Worm (Caenorhabditis elegans) whole organism, L3 larva: ENCODE data around the gene snt-1.

Experiments
- R02D3.7 ChIP-seq: fragments of 150-350 bp; optimal IDR thresholded peaks from 2 replicates; lab custom pipeline; 2014; ENCODE audit warnings: missing biosample characterization, missing genetic modification characterization
- ceh-28 ChIP-seq: fragments of 150-350 bp; optimal IDR thresholded peaks from 2 replicates; lab custom pipeline; 2014; ENCODE audit warnings: missing biosample characterization, missing genetic modification reagents, missing genetic modification characterization
- ceh-82 ChIP-seq: fragments of 150-350 bp; optimal IDR thresholded peaks from 2 replicates; lab custom pipeline; 2014; ENCODE audit warnings: missing biosample characterization, missing genetic modification characterization
- daf-12 ChIP-seq: fragments of 150-350 bp; optimal IDR thresholded peaks from 2 replicates; lab custom pipeline; 2014; ENCODE audit warnings: missing biosample characterization, missing genetic modification reagents, missing genetic modification characterization
- egl-27 ChIP-seq: sonication (generic microtip); optimal IDR thresholded peaks from 4 replicates; lab custom pipeline; 2017; ENCODE audit warnings: missing biosample characterization, missing genetic modification reagents, missing genetic modification characterization
- egl-5 ChIP-seq: fragments of 150-350 bp; optimal IDR thresholded peaks from 2 replicates; lab custom pipeline; 2017; ENCODE audit warnings: missing biosample characterization, missing genetic modification reagents, missing genetic modification characterization, inconsistent platforms
- elt-1 ChIP-seq: fragments of 150-350 bp; optimal IDR thresholded peaks from 2 replicates; lab custom pipeline; 2014; ENCODE audit warnings: missing biosample characterization, missing genetic modification characterization
- elt-3 ChIP-seq, 3 experiments: fragments of 150-350 bp in 1 of 3; sonication (generic microtip) in 2 of 3; optimal IDR thresholded peaks; 2 replicates in 2 of 3; 4 replicates in 1 of 3; lab custom pipeline; 2014 to 2017; ENCODE audit warnings: missing biosample characterization in 3 of 3, missing genetic modification characterization in 3 of 3
- eor-1 ChIP-seq, 2 experiments: fragments of 150-350 bp; optimal IDR thresholded peaks; 2 replicates each; lab custom pipeline; 2014 to 2018; ENCODE audit warnings: missing biosample characterization in 2 of 2, missing genetic modification characterization in 2 of 2
- fkh-10 ChIP-seq: sonication (generic microtip); optimal IDR thresholded peaks from 2 replicates; lab custom pipeline; 2017; ENCODE audit warnings: missing biosample characterization, missing genetic modification reagents, missing genetic modification characterization
- fkh-2 ChIP-seq: fragments of 150-350 bp; optimal IDR thresholded peaks from 2 replicates; lab custom pipeline; 2014; ENCODE audit warnings: missing biosample characterization, missing genetic modification reagents, missing genetic modification characterization
- hmg-11 ChIP-seq: sonication (generic microtip); optimal IDR thresholded peaks from 2 replicates; lab custom pipeline; 2016; ENCODE audit warnings: missing genetic modification characterization, missing compliant biosample characterization
- jun-1 ChIP-seq: fragments of 150-350 bp; optimal IDR thresholded peaks from 2 replicates; lab custom pipeline; 2014; ENCODE audit warnings: missing biosample characterization, missing genetic modification reagents, missing genetic modification characterization
- lin-15B ChIP-seq: fragments of 150-350 bp; optimal IDR thresholded peaks from 2 replicates; lab custom pipeline; 2014; ENCODE audit warnings: missing biosample characterization, missing genetic modification characterization
- lin-39 ChIP-seq: fragments of 150-350 bp; optimal IDR thresholded peaks from 2 replicates; lab custom pipeline; 2018; ENCODE audit warnings: missing biosample characterization, missing genetic modification reagents, missing genetic modification characterization
- mml-1 ChIP-seq: fragments of 150-350 bp; sonication (generic microtip); optimal IDR thresholded peaks from 3 replicates; lab custom pipeline; 2014; ENCODE audit warnings: missing biosample characterization, missing genetic modification characterization
- nfya-1 ChIP-seq: sonication (generic microtip); optimal IDR thresholded peaks from 2 replicates; lab custom pipeline; 2017; ENCODE audit warnings: missing genetic modification characterization, mild to moderate bottlenecking, missing compliant biosample characterization, antibody characterized with exemption, moderate library complexity; ENCODE audit not compliant: insufficient read depth
- nhr-11 ChIP-seq: fragments of 150-350 bp; optimal IDR thresholded peaks from 2 replicates; lab custom pipeline; 2014; ENCODE audit warnings: missing biosample characterization, missing genetic modification characterization
- nhr-12 ChIP-seq: fragments of 150-350 bp; optimal IDR thresholded peaks from 2 replicates; lab custom pipeline; 2014; ENCODE audit warnings: missing biosample characterization, missing genetic modification characterization
- nhr-237 ChIP-seq: fragments of 150-350 bp; optimal IDR thresholded peaks from 2 replicates; lab custom pipeline; 2014; ENCODE audit warnings: missing biosample characterization, missing genetic modification characterization
- nhr-25 ChIP-seq: sonication (generic microtip); optimal IDR thresholded peaks from 2 replicates; lab custom pipeline; 2017; ENCODE audit warnings: missing biosample characterization, missing genetic modification characterization
- nhr-28 ChIP-seq: fragments of 150-350 bp; optimal IDR thresholded peaks from 2 replicates; lab custom pipeline; 2014; ENCODE audit warnings: missing biosample characterization, missing genetic modification characterization
- nhr-43 ChIP-seq: sonication (generic microtip); optimal IDR thresholded peaks from 2 replicates; lab custom pipeline; 2016; ENCODE audit warnings: mild to moderate bottlenecking, missing genetic modification characterization, missing compliant biosample characterization; ENCODE audit not compliant: poor library complexity, severe bottlenecking
- nhr-67 ChIP-seq: fragments of 150-350 bp; optimal IDR thresholded peaks from 2 replicates; lab custom pipeline; 2014; ENCODE audit warnings: missing biosample characterization, missing genetic modification characterization
- nhr-76 ChIP-seq: fragments of 150-350 bp; sonication (generic microtip); optimal IDR thresholded peaks from 5 replicates; lab custom pipeline; 2014; ENCODE audit warnings: missing biosample characterization, missing genetic modification characterization
- nhr-77 ChIP-seq: fragments of 150-350 bp; optimal IDR thresholded peaks from 2 replicates; lab custom pipeline; 2014; ENCODE audit warnings: missing biosample characterization, missing genetic modification characterization
- pqm-1 ChIP-seq: fragments of 150-350 bp; optimal IDR thresholded peaks from 2 replicates; lab custom pipeline; 2017; ENCODE audit warnings: missing biosample characterization, missing genetic modification characterization, inconsistent platforms
- sea-2 ChIP-seq: fragments of 150-350 bp; sonication (generic microtip); optimal IDR thresholded peaks from 4 replicates; lab custom pipeline; 2014; ENCODE audit warnings: missing biosample characterization, missing genetic modification reagents, missing genetic modification characterization
- skn-1 ChIP-seq: fragments of 150-350 bp; optimal IDR thresholded peaks from 2 replicates; lab custom pipeline; 2014; ENCODE audit warnings: missing biosample characterization, missing genetic modification characterization
- unc-39 ChIP-seq: sonication (generic microtip); optimal IDR thresholded peaks from 4 replicates; lab custom pipeline; 2017; ENCODE audit warnings: missing biosample characterization, missing genetic modification characterization
- unc-62 ChIP-seq: fragments of 150-350 bp; sonication (generic microtip); optimal IDR thresholded peaks from 4 replicates; lab custom pipeline; 2014; ENCODE audit warnings: missing biosample characterization, missing genetic modification reagents, missing genetic modification characterization
- ztf-11 ChIP-seq: fragments of 150-350 bp; optimal IDR thresholded peaks from 2 replicates; lab custom pipeline; 2014; ENCODE audit warnings: missing biosample characterization, missing genetic modification characterization

Gene snt-1

DNA sequence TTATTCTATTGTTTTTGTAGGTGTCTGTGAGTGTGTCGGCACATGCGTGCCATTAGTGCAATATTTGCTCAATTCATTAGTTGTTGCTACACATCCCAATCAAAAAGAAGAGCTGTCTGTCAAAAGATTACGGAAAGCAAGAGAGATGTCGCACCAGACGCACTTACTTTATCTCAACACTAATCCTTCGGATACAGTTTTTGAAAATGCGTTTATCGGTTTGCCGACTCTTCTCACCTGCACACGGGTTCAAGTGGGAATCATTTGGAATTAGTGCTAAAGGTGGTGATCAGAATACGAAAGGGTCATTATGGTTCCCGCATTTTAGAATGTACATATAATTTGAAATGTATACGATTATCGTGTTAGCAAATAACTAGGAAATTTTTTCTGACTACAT is 9.5 kb upstream of the snt-1 start:
- TF ChIP-seq nhr-43 (tag; lab: Kevin White, UChicago) (no peak), jun-1 (tag; lab: Kevin White, UChicago) (no peak), elt-1 (tag; lab: Kevin White, UChicago) (no peak), unc-62 (GFP tag; lab: Kevin White, UChicago) (no peak), fkh-10 (no peak), ztf-11 (tag; lab: Kevin White, UChicago) (no peak), ceh-28 (tag; lab: Kevin White, UChicago) (no peak), mml-1 (no peak), sea-2 (GFP tag; lab: Kevin White, UChicago) (no peak)

DNA sequence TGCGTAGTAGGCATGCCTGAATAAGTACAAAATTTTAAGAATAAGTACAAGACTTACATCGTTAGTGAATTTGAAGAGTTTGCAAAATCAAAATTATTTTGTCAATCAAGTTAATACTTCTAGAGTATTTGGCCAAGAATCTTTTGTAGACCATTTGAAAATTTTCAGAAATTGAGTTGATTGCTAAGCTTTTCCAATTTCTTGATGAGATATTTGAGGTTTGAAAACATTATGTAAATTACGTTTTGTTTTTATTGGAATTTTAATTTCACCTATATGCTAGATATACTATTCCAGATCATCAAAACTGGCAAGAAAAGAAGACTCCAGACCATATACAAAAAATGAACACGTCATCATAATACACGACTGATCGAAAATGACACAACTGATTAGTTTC is 7.7 kb upstream of the snt-1 start, which contains the start of gene tab-1:
tab-1 (plus strand) TSS at position 301 of the 400 bp plus-strand sequence.
- TF ChIP-seq skn-1 (tag; lab: Kevin White, UChicago) (no peak), daf-12 (tag; lab: Kevin White, UChicago) (no peak), nhr-12 (tag; lab: Kevin White, UChicago) (no peak), elt-3 (tag; optimal IDR thresholded peaks at IDR 0.05; lab: Kevin White, UChicago) (no peak), nhr-237 (no peak), egl-27 (tag; lab: Kevin White, UChicago) (no peak), nhr-67 (tag; lab: Kevin White, UChicago) (no peak), nhr-11 (no peak), nhr-77 (tag; lab: Kevin White, UChicago) (no peak), jun-1 (tag; lab: Kevin White, UChicago) (no peak), nhr-43 (tag; lab: Kevin White, UChicago) (no peak), nhr-76 (tag; lab: Kevin White, UChicago) (no peak), ceh-28 (tag; lab: Kevin White, UChicago) (no peak), hmg-11 (tag; lab: Kevin White, UChicago) (no peak), fkh-10 (no peak), fkh-2 (no peak), mml-1 (no peak), pqm-1 (tag; lab: Kevin White, UChicago) (no peak), ztf-11 (tag; lab: Kevin White, UChicago) (no peak)

DNA sequence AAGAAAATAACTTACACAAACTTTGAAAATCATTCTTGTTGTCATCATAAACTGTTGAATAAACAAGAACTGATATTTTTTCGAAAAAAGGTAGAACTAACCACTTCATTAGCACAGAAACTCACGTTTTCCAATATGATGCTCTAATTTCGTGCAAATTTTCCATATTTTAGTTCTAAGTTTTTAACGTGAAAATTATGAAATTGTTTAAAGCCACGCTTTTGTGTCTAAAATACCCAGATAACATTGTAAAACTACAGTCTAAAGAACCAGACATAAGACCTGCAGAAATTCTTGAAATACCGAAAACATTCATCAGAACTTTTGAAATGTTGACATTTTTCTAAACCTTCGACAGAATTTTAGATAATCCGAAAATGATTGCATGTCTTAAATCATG is 3.6 kb upstream of the snt-1 start, which contains the start of gene F31E8.5:
F31E8.5 (minus strand) TSS at position 101 of the 400 bp plus-strand sequence.
- TF ChIP-seq ceh-82 (tag; lab: Kevin White, UChicago) (no peak), ztf-11 (tag; lab: Kevin White, UChicago) (no peak), mml-1 (no peak), hmg-11 (tag; lab: Kevin White, UChicago) (no peak), skn-1 (tag; lab: Kevin White, UChicago) (no peak), pqm-1 (tag; lab: Kevin White, UChicago) (no peak), fkh-10 (no peak)

DNA sequence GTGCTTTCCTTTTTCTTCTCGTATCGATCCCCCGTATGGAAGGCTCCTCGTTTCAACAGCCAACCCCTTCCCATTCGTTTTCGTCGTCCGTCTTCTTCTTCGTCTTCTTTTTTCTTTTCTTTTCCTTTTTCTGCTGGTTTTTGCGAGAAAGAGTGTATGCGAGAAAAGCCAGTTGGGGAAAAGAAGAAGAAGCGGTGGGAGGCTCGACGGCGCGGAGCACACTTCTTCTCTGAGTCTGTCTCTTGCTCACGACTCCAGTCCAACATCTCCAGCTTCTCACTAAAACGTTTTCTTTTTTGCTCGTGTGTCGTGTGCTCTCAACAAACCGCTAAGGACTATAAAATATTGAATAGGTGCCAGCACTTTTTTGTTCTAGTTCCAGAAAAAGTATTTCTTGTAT is 2.2 kb upstream of the snt-1 start:
- TF ChIP-seq pqm-1 (tag; lab: Kevin White, UChicago) (no peak), nfya-1 (tag; lab: Kevin White, UChicago) (peak; percentile 64), lin-39 (peak; percentile 63), hmg-11 (tag; lab: Kevin White, UChicago) (peak; percentile 29), fkh-10 (peak; percentile 34), eor-1 (tag; optimal IDR thresholded peaks at IDR 0.05; lab: Kevin White, UChicago) (no peak), lin-15B (tag; lab: Kevin White, UChicago) (peak; percentile 18)

DNA sequence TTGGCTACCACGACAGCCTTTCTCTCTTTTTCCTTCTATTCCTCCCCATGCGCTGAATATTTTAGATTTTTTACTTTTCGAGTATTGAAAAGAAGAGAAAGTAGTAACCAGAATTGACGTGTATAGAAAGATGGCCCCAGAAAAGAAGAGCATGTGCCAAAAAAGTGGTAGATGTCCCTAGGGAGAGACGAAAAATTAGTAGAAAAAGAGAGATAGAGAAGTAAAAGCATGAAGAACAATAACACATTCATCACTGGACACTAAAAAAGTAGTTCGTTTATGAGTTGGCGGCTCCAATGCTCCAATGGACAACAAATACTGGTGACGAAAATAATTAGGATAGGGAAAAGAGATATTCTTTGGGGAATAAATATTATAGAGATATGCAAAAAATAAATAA is 1.8 kb downstream of the snt-1 start:
- TF ChIP-seq nfya-1 (tag; lab: Kevin White, UChicago) (peak; percentile 34), egl-5 (tag; lab: Kevin White, UChicago) (peak; percentile 52), nhr-28 (no peak), elt-1 (tag; lab: Kevin White, UChicago) (no peak), lin-39 (peak; percentile 36), R02D3.7 (tag; lab: Kevin White, UChicago) (no peak), unc-39 (tag; lab: Kevin White, UChicago) (no peak), skn-1 (tag; lab: Kevin White, UChicago) (no peak), eor-1 (tag; optimal IDR thresholded peaks at IDR 0.05; lab: Kevin White, UChicago) (no peak), nhr-25 (tag; lab: Kevin White, UChicago) (no peak), ceh-28 (tag; lab: Kevin White, UChicago) (no peak)
